Worm (Caenorhabditis elegans) whole organism, L1 larva: ENCODE results near the gene F22F7.12.

ENCODE experiments used
- ama-1 ChIP-seq: fragments of 150-350 bp; optimal IDR thresholded peaks from 2 replicates; lab custom pipeline; 2014
- ces-1 ChIP-seq: fragments of 150-350 bp; optimal IDR thresholded peaks from 2 replicates; lab custom pipeline; 2014; ENCODE audit warnings: missing biosample characterization, missing genetic modification reagents, missing genetic modification characterization
- elt-3 ChIP-seq, 6 experiments: fragments of 150-350 bp in 1 of 6; sonication (generic microtip); optimal IDR thresholded peaks; 2 replicates each; lab custom pipeline; 2017 to 2018; ENCODE audit warnings: missing biosample characterization in 6 of 6, missing genetic modification characterization in 6 of 6, inconsistent platforms in 1 of 6
- fkh-10 ChIP-seq: sonication (generic microtip); optimal IDR thresholded peaks from 2 replicates; lab custom pipeline; 2017; ENCODE audit warnings: missing biosample characterization, missing genetic modification reagents, missing genetic modification characterization
- pax-3 ChIP-seq: fragments of 200-800 bp; sonication (Bioruptor generic); optimal IDR thresholded peaks from 2 replicates; lab custom pipeline; 2018; ENCODE audit warnings: mild to moderate bottlenecking, missing genetic modification characterization, moderate library complexity, missing compliant biosample characterization
- sptf-1 ChIP-seq: fragments of 150-350 bp; optimal IDR thresholded peaks from 2 replicates; lab custom pipeline; 2014; ENCODE audit warnings: missing biosample characterization, missing genetic modification characterization
- unc-86 ChIP-seq: sonication (generic microtip); optimal IDR thresholded peaks from 2 replicates; lab custom pipeline; 2016; ENCODE audit warnings: missing genetic modification characterization, missing compliant biosample characterization

ce11 chrV:2095772-2096171, 48.5 kb downstream of the F22F7.12 start, which contains the start of gene clec-207:
- TF ChIP-seq elt-3 (tag; optimal IDR thresholded peaks at IDR 0.05; lab: Kevin White, UChicago) (no peak), ces-1 (GFP tag; lab: Kevin White, UChicago) (no peak), pax-3 (tag; lab: Kevin White, UChicago) (no peak), unc-86 (tag; lab: Kevin White, UChicago) (no peak), fkh-10 (GFP tag; lab: Kevin White, UChicago) (no peak), sptf-1 (tag; lab: Kevin White, UChicago) (no peak), ama-1 (no peak)
